Fruit fly (Drosophila melanogaster): ENCODE data around the gene Rpn5.

The Rpn5 gene

DNA sequence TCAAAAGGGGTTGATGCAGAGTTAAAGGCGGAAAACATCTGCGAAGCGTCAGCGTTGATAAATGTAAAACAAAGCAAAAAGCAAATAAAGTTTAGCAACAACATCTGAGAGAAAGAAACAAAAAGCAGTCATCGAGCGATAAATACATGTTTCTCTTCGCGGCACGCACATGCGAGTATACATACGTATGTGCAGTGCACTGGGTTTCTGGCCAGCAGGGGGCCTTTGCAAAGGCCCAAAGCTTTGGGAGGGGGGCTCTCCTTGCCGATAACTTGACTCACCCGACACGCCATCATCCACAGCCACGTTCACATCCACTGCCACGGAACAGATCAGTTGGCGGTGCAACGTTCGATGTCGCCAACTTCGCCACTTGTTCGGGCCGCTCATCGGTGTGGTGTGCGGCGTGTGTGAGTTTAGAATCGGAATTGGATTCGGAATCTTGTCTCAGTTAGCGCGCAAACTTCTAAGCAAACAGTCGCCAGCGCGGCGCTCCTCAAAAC is 23.9 kb downstream of the Rpn5 start, which contains the start of gene CG42675 (continued):
- TF ChIP-seq ss (GFP tag; optimal IDR thresholded peaks at IDR 0.05) (peak in 1 of 2 experiments; percentile 83), Lpt (GFP tag; optimal IDR thresholded peaks at IDR 0.05) (no peak), dsx (GFP tag; optimal IDR thresholded peaks at IDR 0.05; ENCODE audit: poor library complexity, severe bottlenecking) (no peak), CG15336 (GFP tag; IDR thresholded peaks at IDR 0.05) (0 out of 2 replicates have a peak, but pooled peaks have one; percentile 32), CG3032 (tag; optimal IDR thresholded peaks at IDR 0.05) (no peak), CG6276 (GFP tag; optimal IDR thresholded peaks at IDR 0.05) (no peak)

DNA sequence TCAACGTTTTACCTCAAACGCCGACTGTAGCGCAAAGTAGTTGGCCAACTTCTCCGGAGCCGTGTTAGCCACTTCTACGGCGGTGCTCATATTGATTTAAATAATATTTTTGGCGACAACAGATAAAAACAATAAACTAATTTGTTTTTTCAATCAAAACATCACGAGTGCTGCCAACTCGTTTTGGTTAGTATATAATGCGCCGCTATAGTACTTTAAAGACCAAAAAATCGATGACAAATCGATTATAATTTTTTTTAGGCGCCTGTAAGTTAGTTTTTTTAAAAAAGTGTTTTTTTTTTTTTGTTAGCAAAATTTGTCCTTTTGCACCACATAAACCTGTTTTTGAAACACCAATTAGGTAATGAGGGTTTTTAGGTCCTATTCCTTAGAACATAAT is 31.9 kb downstream of the Rpn5 start, which contains the start of gene Hpr1:
Hpr1 (minus strand) TSS at position 198 of the 400 bp plus-strand sequence.
- TF ChIP-seq CG11902 (GFP tag; optimal IDR thresholded peaks at IDR 0.05), result no peak
- TF ChIP-seq Eip78C (GFP tag), result peak; percentile 61

DNA sequence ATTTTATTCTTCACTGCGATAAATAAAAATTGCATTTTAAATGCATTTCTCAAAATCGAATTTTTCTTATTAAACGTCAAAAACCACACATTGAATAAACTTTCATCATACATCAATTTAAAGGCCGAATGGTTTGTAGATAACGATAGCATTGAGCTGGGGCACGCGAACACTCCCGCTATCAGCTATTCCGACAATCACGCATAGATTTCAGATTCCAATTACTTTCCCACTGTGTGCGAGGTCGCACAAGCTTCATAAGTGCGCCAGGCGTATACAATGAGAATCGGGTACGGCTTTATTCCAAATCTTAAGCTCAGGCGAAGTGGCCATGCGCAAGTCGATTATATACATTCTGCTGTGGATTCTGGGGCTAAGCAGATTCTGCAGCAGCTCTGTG is 32.5 kb downstream of the Rpn5 start, which contains the start of gene CG46303:
CG46303 (plus strand) TSS at position 223 of the 400 bp plus-strand sequence.
- TF ChIP-seq Lpt (GFP tag; optimal IDR thresholded peaks at IDR 0.05) (no peak), pdm3 (GFP tag; optimal IDR thresholded peaks at IDR 0.05) (no peak), CG32006 (GFP tag; optimal IDR thresholded peaks at IDR 0.05) (no peak), Smox (GFP tag; optimal IDR thresholded peaks at IDR 0.05) (no peak), Sox15 (GFP tag; optimal IDR thresholded peaks at IDR 0.05) (no peak), dac (GFP tag; optimal IDR thresholded peaks at IDR 0.05) (no peak), CG1621 (tag; optimal IDR thresholded peaks at IDR 0.05) (no peak), esn (GFP tag; optimal IDR thresholded peaks at IDR 0.05) (no peak), OdsH (GFP tag; optimal IDR thresholded peaks at IDR 0.05) (no peak), CG15336 (GFP tag; IDR thresholded peaks at IDR 0.05) (no peak), Hr4 (GFP tag; optimal IDR thresholded peaks at IDR 0.05) (no peak), cyc (GFP tag; optimal IDR thresholded peaks at IDR 0.05) (no peak), CG7368 (GFP tag; optimal IDR thresholded peaks at IDR 0.05) (no peak)

DNA sequence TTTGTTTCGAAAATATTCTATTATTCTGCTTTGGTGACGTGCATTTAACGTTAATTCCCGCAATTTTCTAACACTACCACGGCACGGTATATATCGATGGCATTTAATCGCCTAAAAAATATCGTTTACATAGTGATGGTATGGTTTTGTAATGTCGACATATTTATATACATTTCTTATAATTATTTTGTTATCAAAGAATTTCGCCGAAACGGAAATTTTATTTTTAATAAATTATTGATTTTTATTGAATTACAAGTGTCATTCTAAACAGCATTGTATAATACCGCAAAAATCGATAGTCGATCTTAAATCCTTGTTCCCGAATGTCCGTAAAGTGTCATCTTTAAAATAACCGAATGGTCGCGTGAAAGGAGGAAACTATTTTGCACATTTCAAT is 35.2 kb downstream of the Rpn5 start, which contains the start of the genes Sec20 and dgrn:
Sec20 (minus strand) TSS at position 77 of the 400 bp plus-strand sequence.
dgrn (plus strand) TSS at position 160 of the 400 bp plus-strand sequence.
- TF ChIP-seq CG7368 (GFP tag; optimal IDR thresholded peaks at IDR 0.05) (peak; percentile 44), spab (GFP tag; optimal IDR thresholded peaks at IDR 0.05) (no peak), CG11762 (GFP tag; optimal IDR thresholded peaks at IDR 0.05; ENCODE audit: insufficient read depth) (peak; percentile 19), CG6854 (GFP tag; optimal IDR thresholded peaks at IDR 0.05) (no peak), salr (GFP tag; optimal IDR thresholded peaks at IDR 0.05) (no peak), Sox15 (GFP tag; optimal IDR thresholded peaks at IDR 0.05) (peak; percentile 29), CG6163 (GFP tag; IDR thresholded peaks at IDR 0.05) (no peak), CG6276 (GFP tag; optimal IDR thresholded peaks at IDR 0.05) (no peak), CG15336 (GFP tag; IDR thresholded peaks at IDR 0.05) (no peak), CG34406 (GFP tag; optimal IDR thresholded peaks at IDR 0.05) (peak; percentile 60), achi (GFP tag; optimal IDR thresholded peaks at IDR 0.05) (peak; percentile 70), svp (GFP tag) (peak; percentile 71), OdsH (GFP tag; optimal IDR thresholded peaks at IDR 0.05) (peak; percentile 74), fd85E (GFP tag; optimal IDR thresholded peaks at IDR 0.05) (no peak), CG32006 (GFP tag; optimal IDR thresholded peaks at IDR 0.05) (no peak), Hr38 (GFP tag; optimal IDR thresholded peaks at IDR 0.05) (no peak), Sox14 (GFP tag; optimal IDR thresholded peaks at IDR 0.05) (peak; percentile 70), CG6808 (GFP tag; optimal IDR thresholded peaks at IDR 0.05) (peak; percentile 21), CG31627 (GFP tag; optimal IDR thresholded peaks at IDR 0.05) (peak; percentile 60), Hr4 (GFP tag; optimal IDR thresholded peaks at IDR 0.05) (peak; percentile 67), CG4318 (GFP tag; optimal IDR thresholded peaks at IDR 0.05) (no peak), pdm3 (GFP tag; optimal IDR thresholded peaks at IDR 0.05) (no peak), CG9139 (GFP tag; optimal IDR thresholded peaks at IDR 0.05) (no peak), Gug (GFP tag; IDR thresholded peaks at IDR 0.05) (0 out of 2 replicates have a peak, but pooled peaks have one; percentile 32), dsx (GFP tag; optimal IDR thresholded peaks at IDR 0.05; ENCODE audit: poor library complexity, severe bottlenecking) (peak; percentile 46), CG8119 (GFP tag; IDR thresholded peaks at IDR 0.05) (no peak), CG8632 (GFP tag; optimal IDR thresholded peaks at IDR 0.05) (peak; percentile 15), Eip75B (GFP tag; optimal IDR thresholded peaks at IDR 0.05) (peak; percentile 50), Ets21C (GFP tag; optimal IDR thresholded peaks at IDR 0.05) (peak; percentile 51), vri (GFP tag; optimal IDR thresholded peaks at IDR 0.05) (peak; percentile 37), CG6792 (GFP tag; optimal IDR thresholded peaks at IDR 0.05) (peak; percentile 66), CG3032 (tag; optimal IDR thresholded peaks at IDR 0.05) (peak; percentile 66), lz (GFP tag; optimal IDR thresholded peaks at IDR 0.05) (peak; percentile 66), esn (GFP tag; optimal IDR thresholded peaks at IDR 0.05) (peak; percentile 78), CG11902 (GFP tag; optimal IDR thresholded peaks at IDR 0.05) (peak; percentile 35), CG8319 (GFP tag; optimal IDR thresholded peaks at IDR 0.05) (peak; percentile 43)
